Worm (Caenorhabditis elegans) whole organism, young adult: ENCODE data around the gene agmo-1.
A peak's percentile ranks its signal among the peaks of the same experiment; 100 is the strongest.

ENCODE experiments used
- B0261.1 ChIP-seq: sonication (generic microtip); optimal IDR thresholded peaks from 2 replicates; lab custom pipeline; 2016; ENCODE audit warnings: mild to moderate bottlenecking, missing genetic modification characterization, moderate library complexity, missing compliant biosample characterization
- D2030.7 ChIP-seq: fragments of 200-800 bp; sonication (Bioruptor generic); IDR thresholded peaks from 2 replicates; pipeline ENCODE4 v1.3.6; 2022; ENCODE audit warnings: missing genetic modification reagents, missing genetic modification characterization, missing compliant biosample characterization
- F37B4.10 ChIP-seq: fragments of 200-800 bp; sonication (Bioruptor generic); IDR thresholded peaks from 2 replicates; pipeline ENCODE4 v1.3.6; 2022; ENCODE audit warnings: missing genetic modification characterization, missing compliant biosample characterization
- F39B2.1 ChIP-seq: fragments of 200-800 bp; sonication (Bioruptor generic); IDR thresholded peaks from 2 replicates; pipeline ENCODE4 v1.3.6; 2022; ENCODE audit warnings: missing genetic modification reagents, missing genetic modification characterization, missing compliant biosample characterization
- F49E8.2 ChIP-seq: sonication (generic microtip); optimal IDR thresholded peaks from 3 replicates; lab custom pipeline; 2017; ENCODE audit warnings: missing genetic modification characterization, mild to moderate bottlenecking, missing compliant biosample characterization, antibody characterized with exemption, moderate library complexity; ENCODE audit not compliant: insufficient read depth
- F57C9.4 ChIP-seq: sonication (generic microtip); optimal IDR thresholded peaks from 2 replicates; lab custom pipeline; 2017; ENCODE audit warnings: mild to moderate bottlenecking, missing genetic modification characterization, missing compliant biosample characterization
- T26A5.8 ChIP-seq: sonication (generic microtip); optimal IDR thresholded peaks from 2 replicates; lab custom pipeline; 2016; ENCODE audit warnings: missing genetic modification characterization, missing compliant biosample characterization
- Y67H2A.10 ChIP-seq: fragments of 200-800 bp; sonication (Bioruptor generic); conservative IDR thresholded peaks from 2 replicates; pipeline ENCODE4 v1.3.6; 2022; ENCODE audit warnings: missing genetic modification reagents, missing genetic modification characterization, missing compliant biosample characterization
- ama-1 ChIP-seq, 3 experiments: fragments of 150-350 bp in 1 of 3; sonication (generic microtip) in 2 of 3; optimal IDR thresholded peaks; 2 replicates each; lab custom pipeline; 2014 to 2018; ENCODE audit warnings: missing biosample characterization in 2 of 3, missing genetic modification characterization in 2 of 3, missing genetic modification reagents in 2 of 3
- bed-1 ChIP-seq: fragments of 200-800 bp; sonication (Bioruptor generic); IDR thresholded peaks from 2 replicates; pipeline ENCODE4 v1.3.6; 2022; ENCODE audit warnings: missing genetic modification reagents, missing genetic modification characterization, missing compliant biosample characterization
- ccch-3 ChIP-seq: fragments of 200-800 bp; sonication (Bioruptor generic); optimal IDR thresholded peaks from 2 replicates; lab custom pipeline; 2018; ENCODE audit warnings: mild to moderate bottlenecking, missing genetic modification characterization, missing compliant biosample characterization
- cebp-1 ChIP-seq, 2 experiments: fragments of 200-800 bp in 1 of 2; sonication (Bioruptor generic) in 1 of 2; sonication (generic microtip) in 1 of 2; IDR thresholded peaks in 1 of 2; optimal IDR thresholded peaks in 1 of 2; 2 replicates each; pipeline versions ENCODE4 v1.3.6 to Lab custom; 2017 to 2022; ENCODE audit warnings: missing compliant biosample characterization in 2 of 2, missing genetic modification characterization in 2 of 2, mild to moderate bottlenecking in 1 of 2, missing genetic modification reagents in 1 of 2, moderate library complexity in 1 of 2
- cebp-2 ChIP-seq: fragments of 200-800 bp; sonication (Bioruptor generic); IDR thresholded peaks from 2 replicates; pipeline ENCODE4 v1.3.6; 2022; ENCODE audit warnings: missing genetic modification characterization, missing compliant biosample characterization
- ceh-40 ChIP-seq: fragments of 200-800 bp; sonication (Bioruptor generic); IDR thresholded peaks from 2 replicates; pipeline ENCODE4 v1.3.6; 2022; ENCODE audit warnings: missing genetic modification characterization, missing compliant biosample characterization
- ceh-58 ChIP-seq: fragments of 200-800 bp; sonication (Bioruptor generic); IDR thresholded peaks from 2 replicates; pipeline ENCODE4 v1.3.6; 2022; ENCODE audit warnings: missing genetic modification characterization, missing compliant biosample characterization
- ceh-79 ChIP-seq: sonication (generic microtip); optimal IDR thresholded peaks from 2 replicates; lab custom pipeline; 2017; ENCODE audit warnings: mild to moderate bottlenecking, missing genetic modification characterization, missing compliant biosample characterization
- egrh-3 ChIP-seq: fragments of 200-800 bp; sonication (Bioruptor generic); IDR thresholded peaks from 2 replicates; pipeline ENCODE4 v1.3.6; 2022; ENCODE audit warnings: missing genetic modification reagents, missing genetic modification characterization, missing compliant biosample characterization
- hmg-1.2 ChIP-seq: fragments of 200-800 bp; sonication (Bioruptor generic); IDR thresholded peaks from 2 replicates; pipeline ENCODE4 v1.3.6; 2022; ENCODE audit warnings: missing genetic modification reagents, missing genetic modification characterization, missing compliant biosample characterization
- lin-40 ChIP-seq: sonication (generic microtip); optimal IDR thresholded peaks from 2 replicates; lab custom pipeline; 2016; ENCODE audit warnings: missing genetic modification characterization, mild to moderate bottlenecking, missing compliant biosample characterization, missing genotype, missing genetic modification reagents
- madf-3 ChIP-seq: fragments of 200-800 bp; sonication (Bioruptor generic); IDR thresholded peaks from 2 replicates; pipeline ENCODE4 v1.3.6; 2022; ENCODE audit warnings: missing genetic modification reagents, missing genetic modification characterization, missing compliant biosample characterization
- mxl-1 ChIP-seq: sonication (generic microtip); optimal IDR thresholded peaks from 2 replicates; lab custom pipeline; 2016; ENCODE audit warnings: missing genetic modification characterization, missing compliant biosample characterization
- nfya-1 ChIP-seq: sonication (generic microtip); optimal IDR thresholded peaks from 2 replicates; lab custom pipeline; 2017; ENCODE audit warnings: antibody characterized with exemption, missing compliant biosample characterization, missing genetic modification characterization, borderline replicate concordance; ENCODE audit not compliant: insufficient read depth
- nfya-2 ChIP-seq: fragments of 200-800 bp; sonication (Bioruptor generic); IDR thresholded peaks from 2 replicates; pipeline ENCODE4 v1.3.6; 2022; ENCODE audit warnings: missing genetic modification reagents, missing genetic modification characterization, missing compliant biosample characterization
- nfyb-1 ChIP-seq: fragments of 200-800 bp; sonication (Bioruptor generic); IDR thresholded peaks from 2 replicates; pipeline ENCODE4 v1.3.6; 2022; ENCODE audit warnings: missing genetic modification reagents, missing genetic modification characterization, missing compliant biosample characterization
- nhr-120 ChIP-seq: fragments of 200-800 bp; sonication (Bioruptor generic); IDR thresholded peaks from 2 replicates; pipeline ENCODE4 v1.3.6; 2022; ENCODE audit warnings: missing genetic modification characterization, missing compliant biosample characterization
- rcor-1 ChIP-seq: fragments of 200-800 bp; sonication (Bioruptor generic); IDR thresholded peaks from 2 replicates; pipeline ENCODE4 v1.3.6; 2022; ENCODE audit warnings: missing genetic modification reagents, missing genetic modification characterization, missing compliant biosample characterization
- rec-8 ChIP-seq, 2 experiments: sonication (generic microtip); optimal IDR thresholded peaks; 2 replicates each; lab custom pipeline; 2016; ENCODE audit warnings: mild to moderate bottlenecking in 2 of 2, missing genetic modification characterization in 2 of 2, missing genetic modification reagents in 2 of 2, missing genotype in 2 of 2, missing biosample characterization in 1 of 2, missing compliant biosample characterization in 1 of 2, moderate library complexity in 1 of 2
- repo-1 ChIP-seq: sonication (generic microtip); optimal IDR thresholded peaks from 2 replicates; lab custom pipeline; 2017; ENCODE audit warnings: mild to moderate bottlenecking, missing genetic modification characterization, missing compliant biosample characterization
- rpc-1 ChIP-seq, 2 experiments: fragments of 150-350 bp in 1 of 2; sonication (generic microtip) in 1 of 2; optimal IDR thresholded peaks; 2 replicates each; lab custom pipeline; 2014 to 2018; ENCODE audit warnings: missing biosample characterization in 1 of 2, missing genetic modification characterization in 1 of 2, missing genetic modification reagents in 1 of 2, missing genotype in 1 of 2
- sdz-38 ChIP-seq: sonication (generic microtip); optimal IDR thresholded peaks from 2 replicates; lab custom pipeline; 2016; ENCODE audit warnings: missing genotype, missing genetic modification characterization, missing compliant biosample characterization
- somi-1 ChIP-seq: fragments of 200-800 bp; sonication (Bioruptor generic); optimal IDR thresholded peaks from 2 replicates; lab custom pipeline; 2018; ENCODE audit warnings: mild to moderate bottlenecking, missing genetic modification characterization, missing compliant biosample characterization
- unc-62 ChIP-seq: fragments of 150-350 bp; optimal IDR thresholded peaks from 2 replicates; lab custom pipeline; 2014; ENCODE audit warnings: missing biosample characterization, missing genetic modification reagents, missing genetic modification characterization
- zfh-2 ChIP-seq: fragments of 200-800 bp; sonication (Bioruptor generic); conservative IDR thresholded peaks from 2 replicates; pipeline ENCODE4 v1.3.6; 2022; ENCODE audit warnings: missing genetic modification reagents, missing genetic modification characterization, missing compliant biosample characterization
- ztf-18 ChIP-seq: sonication (generic microtip); optimal IDR thresholded peaks from 2 replicates; lab custom pipeline; 2016; ENCODE audit warnings: missing genotype, mild to moderate bottlenecking, missing genetic modification characterization, missing compliant biosample characterization
- ztf-22 ChIP-seq: fragments of 200-800 bp; sonication (Bioruptor generic); optimal IDR thresholded peaks from 2 replicates; lab custom pipeline; 2018; ENCODE audit warnings: mild to moderate bottlenecking, missing genetic modification characterization, moderate library complexity, missing compliant biosample characterization
- ztf-26 ChIP-seq: sonication (generic microtip); optimal IDR thresholded peaks from 2 replicates; lab custom pipeline; 2017; ENCODE audit warnings: missing genetic modification characterization, missing compliant biosample characterization
- ztf-28 ChIP-seq: fragments of 200-800 bp; sonication (Bioruptor generic); IDR thresholded peaks from 2 replicates; pipeline ENCODE4 v1.3.6; 2022; ENCODE audit warnings: missing genetic modification reagents, missing genetic modification characterization, missing compliant biosample characterization

agmo-1 gene

DNA sequence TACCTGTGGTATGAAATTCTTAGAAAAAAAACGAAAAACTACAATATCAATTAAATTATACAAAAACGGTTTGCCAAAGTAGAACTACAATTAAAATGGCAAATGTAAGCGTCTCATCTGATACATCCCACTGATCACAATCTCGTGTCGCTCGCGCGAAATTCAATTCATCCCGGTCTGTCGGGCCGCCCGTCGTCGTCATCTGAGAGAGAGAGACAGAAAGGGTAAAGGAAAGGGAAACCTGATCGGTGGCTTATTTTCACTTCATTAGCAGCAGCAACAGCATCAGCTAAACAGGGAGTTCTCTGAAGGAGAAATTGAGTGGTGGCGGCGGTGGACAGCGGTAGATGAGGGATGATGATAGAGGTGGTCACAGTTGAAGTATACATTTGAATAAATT, 2.2 kb upstream of the agmo-1 start:
- TF ChIP-seq ceh-40 (GFP tag; lab: Robert Waterston, UW) (no peak), zfh-2 (GFP tag; lab: Robert Waterston, UW) (0 out of 2 replicates have a peak, but pooled peaks have one; percentile 26), B0261.1 (tag; lab: Kevin White, UChicago) (no peak), bed-1 (GFP tag; lab: Robert Waterston, UW) (no peak), F57C9.4 (tag; lab: Kevin White, UChicago) (no peak), ztf-26 (tag; lab: Kevin White, UChicago) (no peak), ccch-3 (GFP tag; lab: Kevin White, UChicago) (no peak), ztf-18 (no peak)
- TF ChIP-seq, all 124 proteins: peak for 1

DNA sequence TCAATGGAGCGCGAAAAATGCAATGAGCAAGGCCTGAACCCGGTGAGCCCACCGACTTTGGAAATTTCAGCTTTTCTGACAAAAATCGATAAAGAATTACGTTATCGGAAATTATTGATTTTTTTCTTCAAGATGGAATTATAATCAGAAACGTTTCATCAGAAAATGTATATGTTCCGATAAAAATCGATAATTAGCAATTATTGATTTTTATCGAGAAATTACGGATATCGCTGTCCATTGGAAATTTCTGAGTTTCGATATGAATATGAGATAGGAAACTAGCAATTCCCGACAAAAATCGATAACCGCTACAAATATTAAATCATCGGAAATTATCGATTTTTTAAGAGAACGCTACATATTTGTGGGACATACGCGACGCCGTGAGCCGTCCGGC, 4.2 kb downstream of the agmo-1 start:
- no peak for TF ChIP-seq T26A5.8 (tag; lab: Kevin White, UChicago)

DNA sequence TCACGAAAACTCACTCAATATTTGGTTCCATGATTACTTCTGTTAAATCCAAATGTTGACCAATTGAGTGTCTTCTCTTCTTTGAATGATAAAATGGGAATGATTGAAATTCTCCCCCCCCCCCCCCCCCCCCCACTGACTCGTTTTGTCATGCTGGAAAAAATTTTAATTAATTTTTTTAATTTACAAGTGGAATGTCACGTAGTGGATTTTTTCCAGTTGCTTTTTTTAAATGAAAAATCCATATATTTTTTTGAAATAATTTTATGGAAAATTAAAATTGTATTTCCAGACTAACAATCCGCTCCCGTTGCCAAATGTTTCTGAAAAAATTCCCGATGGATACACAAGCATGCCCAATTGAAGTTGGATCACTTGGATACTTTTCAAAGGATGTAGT, 8.9 kb downstream of the agmo-1 start, which contains the start of gene BE10.1:
Gene BE10.1, minus strand, starts transcription at position 101 of the 400 bp plus-strand sequence.
- TF ChIP-seq nhr-120 (GFP tag; lab: Robert Waterston, UW) (no peak), F39B2.1 (no peak), somi-1 (GFP tag; lab: Kevin White, UChicago) (no peak), ztf-28 (no peak), rcor-1 (GFP tag; lab: Robert Waterston, UW) (no peak), rpc-1 (optimal IDR thresholded peaks at IDR 0.05; lab: Kevin White, UChicago) (no peak), rpc-1 (tag; optimal IDR thresholded peaks at IDR 0.05; lab: Kevin White, UChicago) (no peak), D2030.7 (GFP tag; lab: Robert Waterston, UW) (no peak), cebp-1 (GFP tag; IDR thresholded peaks at IDR 0.05; lab: Robert Waterston, UW) (no peak), cebp-1 (tag; optimal IDR thresholded peaks at IDR 0.05; lab: Kevin White, UChicago) (no peak), ztf-26 (tag; lab: Kevin White, UChicago) (no peak), unc-62 (GFP tag; lab: Kevin White, UChicago) (no peak), F37B4.10 (no peak), nfya-1 (tag; lab: Kevin White, UChicago) (no peak), nfya-2 (GFP tag; lab: Robert Waterston, UW) (no peak), cebp-2 (no peak), egrh-3 (GFP tag; lab: Robert Waterston, UW) (no peak), lin-40 (tag; lab: Kevin White, UChicago) (no peak), ama-1 (optimal IDR thresholded peaks at IDR 0.05; lab: Kevin White, UChicago) (no peak), ama-1 (GFP tag; optimal IDR thresholded peaks at IDR 0.05; lab: Kevin White, UChicago) (no peak), mxl-1 (tag; lab: Kevin White, UChicago) (no peak), nfyb-1 (no peak)

DNA sequence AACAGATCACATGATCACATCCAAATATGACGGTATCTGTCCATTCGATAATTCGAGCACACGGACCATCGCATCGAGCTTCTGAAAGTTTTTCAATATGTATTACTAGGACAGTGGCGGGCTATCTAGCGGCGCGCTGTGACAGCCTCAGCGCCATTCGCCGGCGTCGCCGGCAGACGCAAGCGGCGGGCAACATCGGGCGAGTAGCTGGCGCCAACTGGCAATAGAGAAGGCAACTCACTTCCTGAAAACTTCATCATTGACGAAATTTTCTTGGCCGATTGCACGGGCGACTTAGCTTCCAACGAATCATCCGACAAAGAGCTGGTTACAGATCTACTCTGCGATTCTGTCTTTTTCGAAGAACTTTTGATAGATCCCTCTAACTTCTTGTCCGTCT, 10.1 kb downstream of the agmo-1 start:
- TF ChIP-seq F37B4.10 (0 out of 2 replicates have a peak, but pooled peaks have one; percentile 8), ceh-79 (tag; lab: Kevin White, UChicago) (no peak)

DNA sequence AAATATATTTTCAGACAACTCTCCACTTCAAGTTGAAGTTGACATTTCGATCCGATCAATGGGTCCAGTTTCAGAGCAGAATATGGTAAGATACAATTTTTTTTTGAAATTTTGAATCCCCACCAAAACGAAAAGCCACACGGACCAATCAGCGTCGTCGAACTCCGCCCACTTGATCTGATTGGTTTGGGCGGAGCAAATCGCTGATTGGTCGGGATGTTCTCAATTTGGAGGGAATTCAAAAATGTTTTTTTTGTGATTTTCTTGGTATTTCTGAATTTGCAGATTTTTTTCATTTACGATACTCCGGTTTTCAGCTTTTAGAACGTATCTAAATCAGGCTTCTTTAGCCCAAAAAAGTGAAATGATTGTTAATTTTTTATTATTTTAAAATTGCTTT, 12.9 kb downstream of the agmo-1 start:
- no peak for TF ChIP-seq repo-1 (tag; lab: Kevin White, UChicago)
- TF ChIP-seq ztf-26 (tag; lab: Kevin White, UChicago): no peak
- no peak for TF ChIP-seq zfh-2 (GFP tag; lab: Robert Waterston, UW)
- no peak for TF ChIP-seq nfya-2 (GFP tag; lab: Robert Waterston, UW)
- no peak for TF ChIP-seq sdz-38 (tag; lab: Kevin White, UChicago)
- no peak for TF ChIP-seq ceh-58
- no peak for TF ChIP-seq rec-8 (tag; optimal IDR thresholded peaks at IDR 0.05; lab: Kevin White, UChicago)
- no peak for TF ChIP-seq Y67H2A.10 (GFP tag; lab: Robert Waterston, UW)
- no peak for TF ChIP-seq madf-3 (GFP tag; lab: Robert Waterston, UW)
- no peak for TF ChIP-seq hmg-1.2 (GFP tag; lab: Robert Waterston, UW)
- TF ChIP-seq F49E8.2 (tag; lab: Kevin White, UChicago): no peak
- no peak for TF ChIP-seq ztf-22 (GFP tag; lab: Kevin White, UChicago)
